Fruit fly (Drosophila melanogaster): Measurements from ENCODE around the gene CG14856.

Gene CG14856

dm6 chr3R:14798626-14799258 lies at the start of gene CG14856:
TSS of gene CG14856 (plus strand) at chr3R:14798986.
- TF ChIP-seq CG4496 (GFP tag; IDR thresholded peaks at IDR 0.05) = no peak
- peak; percentile 10; the same call in 1 of the 2 replicates for TF ChIP-seq CG32121 (GFP tag; IDR thresholded peaks at IDR 0.05)
- TF ChIP-seq CG10348 (GFP tag; IDR thresholded peaks at IDR 0.05) = no peak
- no peak for TF ChIP-seq CG34367 (tag; optimal IDR thresholded peaks at IDR 0.05)
- TF ChIP-seq CG8301 (tag; optimal IDR thresholded peaks at IDR 0.05) = no peak

DNA sequence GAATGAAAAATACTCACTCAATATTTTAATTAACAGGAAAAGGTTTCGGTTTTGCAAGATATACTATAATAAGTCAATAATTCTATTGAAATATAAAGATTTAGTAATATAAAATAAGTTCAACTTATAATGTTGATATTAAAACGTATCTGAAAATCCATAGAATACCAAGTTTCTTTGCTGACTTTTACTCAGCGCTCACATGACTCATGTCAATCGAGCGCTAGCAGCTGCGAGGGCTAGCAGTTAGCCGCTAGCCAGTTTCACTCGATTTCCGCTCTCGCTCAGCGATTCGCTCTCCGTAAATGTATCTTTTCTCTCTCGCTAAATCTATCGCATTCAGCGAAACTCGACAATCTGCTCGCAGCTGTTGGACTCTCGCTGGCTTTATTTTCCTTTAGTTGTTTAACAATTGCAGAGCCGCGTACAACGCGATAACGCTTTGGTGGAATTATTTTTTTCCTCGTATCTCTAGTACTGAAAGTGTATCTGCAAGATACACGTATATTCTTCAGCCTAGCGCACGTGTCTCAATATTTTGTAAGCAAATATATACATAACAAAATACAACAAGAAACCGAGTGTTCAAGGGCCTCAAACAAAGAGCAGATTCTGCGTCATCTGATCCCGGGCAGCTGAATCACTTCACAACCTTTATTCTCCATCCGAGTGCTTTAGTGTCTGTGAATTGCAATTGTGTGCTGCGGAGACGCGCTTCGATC lies 49.5 kb upstream of the CG14856 start:
- TF ChIP-seq Ets98B (GFP tag; IDR thresholded peaks at IDR 0.05) (peak; percentile 65; the same call in 1 of the 2 replicates), CG9948 (tag; optimal IDR thresholded peaks at IDR 0.05) (peak; percentile 36), EcR (GFP tag; optimal IDR thresholded peaks at IDR 0.05) (peak; percentile 83), CG32121 (GFP tag; IDR thresholded peaks at IDR 0.05) (peak; percentile 53; the same call in 1 of the 2 replicates), gl (tag; optimal IDR thresholded peaks at IDR 0.05) (peak; percentile 77), CG15710 (tag; optimal IDR thresholded peaks at IDR 0.05) (peak; percentile 60), CG10348 (GFP tag; IDR thresholded peaks at IDR 0.05) (no peak), CG8301 (tag; optimal IDR thresholded peaks at IDR 0.05) (no peak), CG17806 (tag; optimal IDR thresholded peaks at IDR 0.05) (peak; percentile 37), fd96Ca (GFP tag; IDR thresholded peaks at IDR 0.05) (no peak), CG34367 (tag; optimal IDR thresholded peaks at IDR 0.05) (peak; percentile 62), CG13204 (GFP tag; optimal IDR thresholded peaks at IDR 0.05) (peak; percentile 47), rn (GFP tag; IDR thresholded peaks at IDR 0.05) (no peak), D1 (tag; optimal IDR thresholded peaks at IDR 0.05) (peak; percentile 32), CG14655 (GFP tag; optimal IDR thresholded peaks at IDR 0.05) (peak; percentile 20), Snoo (tag; optimal IDR thresholded peaks at IDR 0.05) (peak; percentile 50), Pif1B (GFP tag; optimal IDR thresholded peaks at IDR 0.05) (peak; percentile 69), CG12605 (GFP tag; IDR thresholded peaks at IDR 0.05) (peak; percentile 59; the same call in 1 of the 2 replicates), CG4496 (GFP tag; IDR thresholded peaks at IDR 0.05) (peak; percentile 82), Pif1A (GFP tag; optimal IDR thresholded peaks at IDR 0.05) (peak; percentile 70), CG8159 (tag; optimal IDR thresholded peaks at IDR 0.05) (peak; percentile 53)

DNA sequence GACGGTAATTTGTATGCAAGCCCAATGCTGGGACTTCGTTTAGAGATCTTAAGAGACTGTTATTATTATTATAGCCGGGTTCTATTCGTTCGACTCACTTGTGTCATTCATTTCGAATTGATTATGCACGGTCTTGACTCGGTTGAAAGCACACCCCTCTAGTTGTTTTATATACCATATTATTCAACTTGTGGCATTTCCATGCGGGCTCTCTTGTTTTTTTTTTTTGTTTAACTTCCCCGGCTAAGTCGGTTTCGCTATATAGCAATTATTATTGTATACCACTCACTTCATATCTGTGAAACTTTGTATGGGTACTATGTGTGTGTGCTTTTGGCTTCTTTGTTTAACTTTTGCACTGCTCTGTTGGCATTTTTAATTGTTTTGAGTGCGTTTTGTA lies 47.8 kb upstream of the CG14856 start, which contains the start of gene smp-30:
Gene smp-30, minus strand, starts transcription at position 224 of the 400 bp plus-strand sequence.
- TF ChIP-seq CG14655 (GFP tag; optimal IDR thresholded peaks at IDR 0.05) (no peak), CG17806 (tag; optimal IDR thresholded peaks at IDR 0.05) (no peak), Snoo (tag; optimal IDR thresholded peaks at IDR 0.05) (no peak)

DNA sequence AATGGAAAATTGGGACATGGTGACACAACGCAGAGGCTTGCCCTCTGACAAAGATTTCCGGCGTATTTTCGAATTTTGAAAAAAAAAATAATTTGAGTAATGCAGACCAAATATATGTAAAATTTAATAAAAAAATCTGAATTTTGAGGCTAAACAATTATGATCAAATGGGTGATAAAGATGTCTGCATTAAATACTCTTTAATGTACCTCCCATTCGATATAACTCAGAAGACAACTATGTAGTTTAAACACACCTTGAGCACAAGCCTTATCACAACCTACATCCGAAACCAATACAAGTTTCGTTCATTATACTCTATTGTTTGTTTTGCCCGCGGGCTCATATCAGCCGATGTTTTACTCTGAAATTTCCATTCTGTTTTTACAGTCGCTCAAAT lies 44.4 kb upstream of the CG14856 start, which contains the start of gene CG7362:
Gene CG7362, minus strand, starts transcription at position 101 of the 400 bp plus-strand sequence.
- TF ChIP-seq EcR (GFP tag; optimal IDR thresholded peaks at IDR 0.05) (no peak), fd96Ca (GFP tag; IDR thresholded peaks at IDR 0.05) (no peak), Pif1A (GFP tag; optimal IDR thresholded peaks at IDR 0.05) (no peak), CG4496 (GFP tag; IDR thresholded peaks at IDR 0.05) (no peak), D1 (tag; optimal IDR thresholded peaks at IDR 0.05) (no peak), gl (tag; optimal IDR thresholded peaks at IDR 0.05) (no peak), Snoo (tag; optimal IDR thresholded peaks at IDR 0.05) (no peak), Pif1B (GFP tag; optimal IDR thresholded peaks at IDR 0.05) (no peak), Ets98B (GFP tag; IDR thresholded peaks at IDR 0.05) (no peak), rn (GFP tag; IDR thresholded peaks at IDR 0.05) (no peak), CG10348 (GFP tag; IDR thresholded peaks at IDR 0.05) (no peak), CG15710 (tag; optimal IDR thresholded peaks at IDR 0.05) (no peak), CG12605 (GFP tag; IDR thresholded peaks at IDR 0.05) (no peak), CG14655 (GFP tag; optimal IDR thresholded peaks at IDR 0.05) (no peak), CG32121 (GFP tag; IDR thresholded peaks at IDR 0.05) (no peak), CG17806 (tag; optimal IDR thresholded peaks at IDR 0.05) (no peak)

DNA sequence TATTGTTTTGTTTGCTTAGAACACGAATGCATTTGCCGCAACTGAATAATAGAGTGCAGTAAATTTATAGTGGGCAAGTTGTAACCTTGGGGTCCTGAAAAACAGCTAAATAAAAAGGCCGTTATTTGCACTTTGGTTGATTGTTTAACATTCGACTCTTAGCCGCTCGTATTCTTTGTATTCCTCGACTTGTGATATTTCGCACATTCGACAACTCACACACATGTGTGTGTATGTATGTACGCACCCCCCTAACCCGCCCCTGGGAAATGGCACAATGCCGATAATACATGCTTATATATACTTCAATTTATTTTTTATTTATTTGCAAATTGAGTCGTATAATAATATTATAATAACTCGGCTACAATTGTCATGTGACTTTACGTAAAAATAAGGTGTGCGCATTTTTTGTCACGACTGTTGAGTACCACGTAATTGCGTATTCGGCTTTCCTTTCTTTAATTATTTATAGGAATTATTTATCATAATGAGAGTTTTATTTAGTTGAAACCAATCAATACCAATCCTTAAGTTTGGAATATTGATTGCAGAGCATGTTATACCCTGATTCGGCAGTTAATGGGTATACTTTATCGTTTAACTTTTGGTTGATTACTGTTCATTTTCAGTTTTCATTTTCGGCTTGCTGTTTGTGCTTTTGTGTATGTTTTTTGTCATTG lies 43.8 kb upstream of the CG14856 start:
- TF ChIP-seq CG14655 (GFP tag; optimal IDR thresholded peaks at IDR 0.05) (no peak), D1 (tag; optimal IDR thresholded peaks at IDR 0.05) (no peak), fd96Ca (GFP tag; IDR thresholded peaks at IDR 0.05) (no peak), gl (tag; optimal IDR thresholded peaks at IDR 0.05) (no peak), CG15710 (tag; optimal IDR thresholded peaks at IDR 0.05) (no peak), CG34367 (tag; optimal IDR thresholded peaks at IDR 0.05) (no peak), CG10348 (GFP tag; IDR thresholded peaks at IDR 0.05) (no peak), CG17806 (tag; optimal IDR thresholded peaks at IDR 0.05) (no peak), Snoo (tag; optimal IDR thresholded peaks at IDR 0.05) (peak; percentile 67), CG32121 (GFP tag; IDR thresholded peaks at IDR 0.05) (peak; percentile 22; the same call in 1 of the 2 replicates), CG8159 (tag; optimal IDR thresholded peaks at IDR 0.05) (peak; percentile 8), Pif1A (GFP tag; optimal IDR thresholded peaks at IDR 0.05) (peak; percentile 48), Pif1B (GFP tag; optimal IDR thresholded peaks at IDR 0.05) (peak; percentile 45), CG8301 (tag; optimal IDR thresholded peaks at IDR 0.05) (no peak), Ets98B (GFP tag; IDR thresholded peaks at IDR 0.05) (peak; percentile 51; the same call in 1 of the 2 replicates), rn (GFP tag; IDR thresholded peaks at IDR 0.05) (no peak), EcR (GFP tag; optimal IDR thresholded peaks at IDR 0.05) (no peak), CG4496 (GFP tag; IDR thresholded peaks at IDR 0.05) (peak; percentile 46; the same call in 1 of the 3 replicates), CG9948 (tag; optimal IDR thresholded peaks at IDR 0.05) (no peak), CG13204 (GFP tag; optimal IDR thresholded peaks at IDR 0.05) (no peak), CG12605 (GFP tag; IDR thresholded peaks at IDR 0.05) (no peak)

Measured in whole organism, pupa.